Worm (Caenorhabditis elegans) whole organism, late embryonic: ENCODE data around the gene dsb-2.

Experiments
- C38D4.7 ChIP-seq: fragments of 200-800 bp; sonication (Bioruptor generic); optimal IDR thresholded peaks from 2 replicates; lab custom pipeline; 2018; ENCODE audit warnings: mild to moderate bottlenecking, missing genetic modification characterization, moderate library complexity, missing compliant biosample characterization
- F13H6.1 ChIP-seq: sonication (generic microtip); optimal IDR thresholded peaks from 2 replicates; lab custom pipeline; 2016; ENCODE audit warnings: missing genetic modification characterization, missing compliant biosample characterization
- K02D7.2 ChIP-seq: sonication (generic microtip); optimal IDR thresholded peaks from 2 replicates; lab custom pipeline; 2017; ENCODE audit warnings: mild to moderate bottlenecking, missing genetic modification characterization, missing compliant biosample characterization
- K09A11.1 ChIP-seq: sonication (generic microtip); optimal IDR thresholded peaks from 2 replicates; lab custom pipeline; 2017; ENCODE audit warnings: antibody characterized with exemption, mild to moderate bottlenecking, missing genetic modification characterization, missing compliant biosample characterization; ENCODE audit not compliant: insufficient read depth
- ceh-14 ChIP-seq: sonication (generic microtip); optimal IDR thresholded peaks from 2 replicates; lab custom pipeline; 2016; ENCODE audit warnings: missing genotype, missing genetic modification characterization, missing compliant biosample characterization
- ceh-19 ChIP-seq: fragments of 200-800 bp; sonication (Bioruptor generic); optimal IDR thresholded peaks from 2 replicates; lab custom pipeline; 2018; ENCODE audit warnings: mild to moderate bottlenecking, missing genetic modification characterization, missing compliant biosample characterization
- ceh-24 ChIP-seq: sonication (generic microtip); optimal IDR thresholded peaks from 2 replicates; lab custom pipeline; 2016; ENCODE audit warnings: mild to moderate bottlenecking, missing genetic modification characterization, missing compliant biosample characterization
- ceh-30 ChIP-seq: fragments of 150-350 bp; optimal IDR thresholded peaks from 2 replicates; lab custom pipeline; 2014; ENCODE audit warnings: missing biosample characterization, missing genetic modification characterization
- ceh-31 ChIP-seq: sonication (generic microtip); optimal IDR thresholded peaks from 2 replicates; lab custom pipeline; 2016; ENCODE audit warnings: missing genetic modification characterization, missing compliant biosample characterization
- ceh-34 ChIP-seq: sonication (generic microtip); optimal IDR thresholded peaks from 2 replicates; lab custom pipeline; 2016; ENCODE audit warnings: mild to moderate bottlenecking, missing genetic modification characterization, missing compliant biosample characterization
- ceh-45 ChIP-seq: fragments of 200-800 bp; sonication (Bioruptor generic); IDR thresholded peaks from 2 replicates; pipeline ENCODE4 v1.3.6; 2022; ENCODE audit warnings: missing genetic modification reagents, missing genetic modification characterization, missing compliant biosample characterization
- ceh-48 ChIP-seq: sonication (generic microtip); optimal IDR thresholded peaks from 2 replicates; lab custom pipeline; 2016; ENCODE audit warnings: missing genetic modification characterization, inconsistent platforms, missing compliant biosample characterization
- ceh-6 ChIP-seq: fragments of 200-800 bp; sonication (Bioruptor generic); optimal IDR thresholded peaks from 2 replicates; lab custom pipeline; 2018; ENCODE audit warnings: mild to moderate bottlenecking, missing genetic modification characterization, missing compliant biosample characterization
- ceh-9 ChIP-seq: sonication (generic microtip); optimal IDR thresholded peaks from 2 replicates; lab custom pipeline; 2016; ENCODE audit warnings: mild to moderate bottlenecking, missing genetic modification characterization, inconsistent platforms, missing compliant biosample characterization
- che-1 ChIP-seq: sonication (generic microtip); optimal IDR thresholded peaks from 2 replicates; lab custom pipeline; 2016; ENCODE audit warnings: mild to moderate bottlenecking, missing genetic modification characterization, missing compliant biosample characterization
- dve-1 ChIP-seq: sonication (generic microtip); optimal IDR thresholded peaks from 2 replicates; lab custom pipeline; 2017; ENCODE audit warnings: antibody characterized with exemption, mild to moderate bottlenecking, missing genetic modification characterization, missing compliant biosample characterization
- ets-4 ChIP-seq: sonication (generic microtip); optimal IDR thresholded peaks from 2 replicates; lab custom pipeline; 2016; ENCODE audit warnings: missing genetic modification characterization, missing compliant biosample characterization
- fkh-10 ChIP-seq: fragments of 150-350 bp; optimal IDR thresholded peaks from 2 replicates; lab custom pipeline; 2014; ENCODE audit warnings: missing biosample characterization, missing genetic modification reagents, missing genetic modification characterization
- fkh-6 ChIP-seq: sonication (generic microtip); optimal IDR thresholded peaks from 2 replicates; lab custom pipeline; 2016; ENCODE audit warnings: missing genetic modification characterization, missing compliant biosample characterization
- hlh-30 ChIP-seq: sonication (generic microtip); optimal IDR thresholded peaks from 2 replicates; lab custom pipeline; 2017; ENCODE audit warnings: antibody characterized with exemption, missing genetic modification characterization, missing compliant biosample characterization; ENCODE audit not compliant: insufficient read depth
- mec-3 ChIP-seq: sonication (generic microtip); optimal IDR thresholded peaks from 2 replicates; lab custom pipeline; 2016; ENCODE audit warnings: borderline replicate concordance, missing genetic modification characterization, missing compliant biosample characterization
- nfya-1 ChIP-seq: sonication (generic microtip); optimal IDR thresholded peaks from 2 replicates; lab custom pipeline; 2017; ENCODE audit warnings: missing genetic modification characterization, mild to moderate bottlenecking, missing compliant biosample characterization, antibody characterized with exemption, moderate library complexity
- nhr-11 ChIP-seq: fragments of 150-350 bp; optimal IDR thresholded peaks from 2 replicates; lab custom pipeline; 2014; ENCODE audit warnings: missing biosample characterization, missing genetic modification characterization
- pag-3 ChIP-seq: sonication (generic microtip); optimal IDR thresholded peaks from 2 replicates; lab custom pipeline; 2016; ENCODE audit warnings: missing compliant biosample characterization, missing genetic modification characterization, borderline replicate concordance
- pat-9 ChIP-seq: fragments of 200-800 bp; sonication (Bioruptor generic); optimal IDR thresholded peaks from 2 replicates; lab custom pipeline; 2018; ENCODE audit warnings: mild to moderate bottlenecking, missing genetic modification characterization, moderate library complexity, missing compliant biosample characterization
- pax-1 ChIP-seq: fragments of 150-350 bp; optimal IDR thresholded peaks from 2 replicates; lab custom pipeline; 2014; ENCODE audit warnings: missing biosample characterization, missing genetic modification characterization
- rnt-1 ChIP-seq: sonication (generic microtip); optimal IDR thresholded peaks from 2 replicates; lab custom pipeline; 2016; ENCODE audit warnings: missing genetic modification characterization, missing compliant biosample characterization
- sox-2 ChIP-seq: fragments of 200-800 bp; sonication (Bioruptor generic); IDR thresholded peaks from 2 replicates; pipeline ENCODE4 v1.3.6; 2022; ENCODE audit warnings: missing genetic modification reagents, missing genetic modification characterization, missing compliant biosample characterization
- tbx-7 ChIP-seq: sonication (generic microtip); optimal IDR thresholded peaks from 2 replicates; lab custom pipeline; 2016; ENCODE audit warnings: missing genotype, missing genetic modification characterization, missing compliant biosample characterization
- ttx-3 ChIP-seq: sonication (generic microtip); optimal IDR thresholded peaks from 2 replicates; lab custom pipeline; 2016; ENCODE audit warnings: missing genetic modification reagents, missing genetic modification characterization, missing compliant biosample characterization
- unc-3 ChIP-seq, 2 experiments: fragments of 200-800 bp in 1 of 2; sonication (Bioruptor generic) in 1 of 2; sonication (generic microtip) in 1 of 2; conservative IDR thresholded peaks in 1 of 2; optimal IDR thresholded peaks in 1 of 2; 2 replicates each; pipeline versions ENCODE4 v1.3.6 to Lab custom; 2016 to 2022; ENCODE audit warnings: missing compliant biosample characterization in 2 of 2, missing genetic modification characterization in 2 of 2, missing genetic modification reagents in 1 of 2
- unc-42 ChIP-seq: sonication (generic microtip); optimal IDR thresholded peaks from 2 replicates; lab custom pipeline; 2016; ENCODE audit warnings: missing genotype, missing genetic modification characterization, missing compliant biosample characterization
- zip-5 ChIP-seq: sonication (generic microtip); optimal IDR thresholded peaks from 2 replicates; lab custom pipeline; 2016; ENCODE audit warnings: missing genetic modification characterization, missing compliant biosample characterization

dsb-2 gene

ce11 chrII:14410768-14411167, at the start of gene dsb-2:
Gene dsb-2, plus strand, starts transcription at chrII:14411095.
- TF ChIP-seq fkh-6 (tag; lab: Kevin White, UChicago) (no peak), ceh-19 (no peak), rnt-1 (no peak), tbx-7 (no peak), pax-1 (tag; lab: Kevin White, UChicago) (no peak), unc-3 (GFP tag; conservative IDR thresholded peaks at IDR 0.05; lab: Robert Waterston, UW) (no peak), unc-3 (tag; optimal IDR thresholded peaks at IDR 0.05; lab: Kevin White, UChicago) (no peak), F13H6.1 (tag; lab: Kevin White, UChicago) (no peak), che-1 (tag; lab: Kevin White, UChicago) (no peak), C38D4.7 (no peak), ceh-9 (no peak), sox-2 (GFP tag; lab: Robert Waterston, UW) (no peak), fkh-10 (GFP tag; lab: Kevin White, UChicago) (no peak), K02D7.2 (tag; lab: Kevin White, UChicago) (no peak), K09A11.1 (no peak), pat-9 (no peak), ceh-6 (no peak), ceh-48 (tag; lab: Kevin White, UChicago) (no peak), zip-5 (no peak), nhr-11 (tag; lab: Kevin White, UChicago) (no peak), ets-4 (tag; lab: Kevin White, UChicago) (no peak)
- TF ChIP-seq, all 69 proteins: peak for 0

- TF ChIP-seq pax-1 (tag; lab: Kevin White, UChicago) (no peak), mec-3 (no peak), ttx-3 (tag; lab: Kevin White, UChicago) (no peak), ceh-45 (GFP tag; lab: Robert Waterston, UW) (no peak), rnt-1 (no peak), ceh-34 (tag; lab: Kevin White, UChicago) (no peak)
Observed at ce11 chrII:14361719-14362118, 49.2 kb upstream of the dsb-2 start, which contains the start of gene tebp-1. Gene tebp-1, plus strand, starts transcription at chrII:14362019.

ce11 chrII:14365182-14365751, 45.6 kb upstream of the dsb-2 start, which contains the start of gene imb-2:
Gene imb-2, plus strand, starts transcription at chrII:14365701.
- no peak for TF ChIP-seq fkh-6 (tag; lab: Kevin White, UChicago)
- TF ChIP-seq ceh-48 (tag; lab: Kevin White, UChicago) = peak; percentile 77
- no peak for TF ChIP-seq ceh-14 (tag; lab: Kevin White, UChicago)
- TF ChIP-seq ceh-31 = peak; percentile 38
- TF ChIP-seq unc-42 (tag; lab: Kevin White, UChicago) = peak; percentile 87
- no peak for TF ChIP-seq ceh-24 (tag; lab: Kevin White, UChicago)
- peak; percentile 33 for TF ChIP-seq nfya-1 (tag; lab: Kevin White, UChicago)

- TF ChIP-seq dve-1 (tag; lab: Kevin White, UChicago) = peak; percentile 57
- no peak for TF ChIP-seq ceh-30 (tag; lab: Kevin White, UChicago)
Observed at ce11 chrII:14374594-14374993, 36.3 kb upstream of the dsb-2 start.

- no peak for TF ChIP-seq unc-3 (GFP tag; conservative IDR thresholded peaks at IDR 0.05; lab: Robert Waterston, UW)
- no peak for TF ChIP-seq unc-3 (tag; optimal IDR thresholded peaks at IDR 0.05; lab: Kevin White, UChicago)
- no peak for TF ChIP-seq pag-3 (tag; lab: Kevin White, UChicago)
- no peak for TF ChIP-seq zip-5
- peak; percentile 15 for TF ChIP-seq hlh-30 (tag; lab: Kevin White, UChicago)
Observed at ce11 chrII:14377796-14378195, 33.1 kb upstream of the dsb-2 start, which contains the start of gene acr-20. Gene acr-20, minus strand, starts transcription at chrII:14377896.
